Worm (Caenorhabditis elegans) whole organism, mixed stage, embryonic: ENCODE results near the gene str-253.

Source experiments
- blmp-1 ChIP-seq: fragments of 150-350 bp; optimal IDR thresholded peaks from 2 replicates; lab custom pipeline; 2014; ENCODE audit warnings: missing biosample characterization, missing genetic modification characterization
- elt-1 ChIP-seq: sonication (generic microtip); optimal IDR thresholded peaks from 2 replicates; lab custom pipeline; 2017; ENCODE audit warnings: missing genetic modification characterization, mild to moderate bottlenecking, missing compliant biosample characterization, antibody characterized with exemption, moderate library complexity, borderline replicate concordance; ENCODE audit not compliant: insufficient read depth
- nhr-12 ChIP-seq: fragments of 150-350 bp; optimal IDR thresholded peaks from 2 replicates; lab custom pipeline; 2014; ENCODE audit warnings: missing biosample characterization, missing genetic modification characterization
- nhr-28 ChIP-seq: fragments of 150-350 bp; optimal IDR thresholded peaks from 2 replicates; lab custom pipeline; 2014; ENCODE audit warnings: missing biosample characterization, missing genetic modification characterization
- pha-4 ChIP-seq: fragments of 150-350 bp; optimal IDR thresholded peaks from 2 replicates; lab custom pipeline; 2018; ENCODE audit warnings: missing biosample characterization, missing genetic modification reagents, missing genetic modification characterization
- tbx-8 ChIP-seq: fragments of 200-800 bp; sonication (Bioruptor generic); optimal IDR thresholded peaks from 2 replicates; lab custom pipeline; 2018; ENCODE audit warnings: mild to moderate bottlenecking, missing genetic modification characterization, moderate library complexity, missing compliant biosample characterization
- unc-62 ChIP-seq: fragments of 150-350 bp; optimal IDR thresholded peaks from 2 replicates; lab custom pipeline; 2014; ENCODE audit warnings: missing biosample characterization, missing genetic modification reagents, missing genetic modification characterization

DNA sequence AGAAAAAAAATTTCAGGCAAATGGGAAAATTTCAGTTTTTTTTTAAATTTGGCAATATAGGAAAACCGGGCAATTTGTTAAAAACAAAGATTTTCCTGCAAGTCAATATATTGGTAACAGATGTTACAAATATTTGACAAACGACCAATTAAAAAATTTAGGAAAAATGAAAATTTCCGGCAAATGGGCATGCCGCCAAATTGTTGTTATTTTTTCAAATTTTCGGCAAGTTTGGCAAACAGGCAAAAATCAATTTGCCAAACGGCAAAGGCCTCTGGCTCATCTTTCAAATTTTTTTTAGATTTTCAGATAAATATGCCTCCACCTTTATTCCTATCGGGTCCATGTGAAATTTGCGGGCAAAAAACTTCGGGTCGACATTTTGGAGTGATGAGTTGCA lies 32.6 kb downstream of the str-253 start, which contains the start of gene nhr-128:
- TF ChIP-seq pha-4 (tag; lab: Kevin White, UChicago) (no peak), tbx-8 (GFP tag; lab: Kevin White, UChicago) (no peak), elt-1 (tag; lab: Kevin White, UChicago) (no peak), nhr-12 (tag; lab: Kevin White, UChicago) (no peak), unc-62 (GFP tag; lab: Kevin White, UChicago) (no peak), nhr-28 (tag; lab: Kevin White, UChicago) (no peak), blmp-1 (no peak)
